Worm (Caenorhabditis elegans) whole organism, L4 larva: ENCODE measurements around the gene C50E10.1.

Experiments used
- D1046.2 ChIP-seq: fragments of 200-800 bp; sonication (Bioruptor generic); IDR thresholded peaks from 2 replicates; pipeline ENCODE4 v1.3.6; 2022; ENCODE audit warnings: missing genetic modification characterization, missing compliant biosample characterization
- F10B5.3 ChIP-seq: sonication (generic microtip); optimal IDR thresholded peaks from 2 replicates; lab custom pipeline; 2016; ENCODE audit warnings: mild to moderate bottlenecking, missing genetic modification characterization, missing compliant biosample characterization
- F26F4.8 ChIP-seq: fragments of 200-800 bp; sonication (Bioruptor generic); conservative IDR thresholded peaks from 2 replicates; pipeline ENCODE4 v1.3.6; 2022; ENCODE audit warnings: missing genetic modification characterization, missing compliant biosample characterization
- F49E8.2 ChIP-seq: sonication (generic microtip); optimal IDR thresholded peaks from 2 replicates; lab custom pipeline; 2016; ENCODE audit warnings: missing compliant biosample characterization, mild to moderate bottlenecking, missing genetic modification characterization, borderline replicate concordance
- R02D3.7 ChIP-seq: fragments of 150-350 bp; sonication (generic microtip); optimal IDR thresholded peaks from 3 replicates; lab custom pipeline; 2014; ENCODE audit warnings: missing biosample characterization, missing genetic modification characterization
- T20F7.1 ChIP-seq: fragments of 200-800 bp; sonication (Bioruptor generic); optimal IDR thresholded peaks from 2 replicates; lab custom pipeline; 2018; ENCODE audit warnings: mild to moderate bottlenecking, missing genetic modification characterization, missing compliant biosample characterization
- Y48G9A.11 ChIP-seq: fragments of 200-800 bp; sonication (Bioruptor generic); IDR thresholded peaks from 2 replicates; pipeline ENCODE4 v1.3.6; 2022; ENCODE audit warnings: missing genetic modification reagents, missing genetic modification characterization, missing compliant biosample characterization
- Y5F2A.4 ChIP-seq: fragments of 200-800 bp; sonication (Bioruptor generic); optimal IDR thresholded peaks from 2 replicates; lab custom pipeline; 2018; ENCODE audit warnings: mild to moderate bottlenecking, missing genetic modification characterization, missing compliant biosample characterization
- Y75B8A.6 ChIP-seq: fragments of 200-800 bp; sonication (Bioruptor generic); IDR thresholded peaks from 2 replicates; pipeline ENCODE4 v1.3.6; 2022; ENCODE audit warnings: missing genetic modification reagents, missing genetic modification characterization, missing compliant biosample characterization
- ZK337.2 ChIP-seq: fragments of 200-800 bp; sonication (Bioruptor generic); IDR thresholded peaks from 2 replicates; pipeline ENCODE4 v1.3.6; 2022; ENCODE audit warnings: missing genetic modification reagents, missing genetic modification characterization, missing compliant biosample characterization
- arid-1 ChIP-seq: fragments of 200-800 bp; sonication (Bioruptor generic); conservative IDR thresholded peaks from 2 replicates; pipeline ENCODE4 v1.3.6; 2022; ENCODE audit warnings: missing genetic modification reagents, missing genetic modification characterization, missing compliant biosample characterization
- ceh-20 ChIP-seq: fragments of 200-800 bp; sonication (Bioruptor generic); IDR thresholded peaks from 2 replicates; pipeline ENCODE4 v1.3.6; 2022; ENCODE audit warnings: missing genetic modification reagents, missing genetic modification characterization, missing compliant biosample characterization
- ceh-44 ChIP-seq: fragments of 200-800 bp; sonication (Bioruptor generic); IDR thresholded peaks from 2 replicates; pipeline ENCODE4 v1.3.6; 2022; ENCODE audit warnings: missing genetic modification reagents, missing genetic modification characterization, missing compliant biosample characterization
- cey-2 ChIP-seq: sonication (generic microtip); optimal IDR thresholded peaks from 3 replicates; lab custom pipeline; 2017; ENCODE audit warnings: missing genetic modification characterization, mild to moderate bottlenecking, missing compliant biosample characterization, antibody characterized with exemption, borderline replicate concordance; ENCODE audit not compliant: insufficient read depth
- daf-12 ChIP-seq: fragments of 150-350 bp; optimal IDR thresholded peaks from 2 replicates; lab custom pipeline; 2014; ENCODE audit warnings: missing biosample characterization, missing genetic modification reagents, missing genetic modification characterization
- daf-8 ChIP-seq: fragments of 200-800 bp; sonication (Bioruptor generic); IDR thresholded peaks from 2 replicates; pipeline ENCODE4 v1.3.6; 2022; ENCODE audit warnings: missing genetic modification characterization, missing compliant biosample characterization
- dmd-8 ChIP-seq: fragments of 200-800 bp; sonication (Bioruptor generic); IDR thresholded peaks from 2 replicates; pipeline ENCODE4 v1.3.6; 2022; ENCODE audit warnings: missing genetic modification characterization, missing compliant biosample characterization
- egl-43 ChIP-seq: fragments of 200-800 bp; sonication (Bioruptor generic); IDR thresholded peaks from 2 replicates; pipeline ENCODE4 v1.3.6; 2022; ENCODE audit warnings: missing genetic modification reagents, missing genetic modification characterization, missing compliant biosample characterization
- fkh-10 ChIP-seq: fragments of 150-350 bp; optimal IDR thresholded peaks from 2 replicates; lab custom pipeline; 2014; ENCODE audit warnings: missing biosample characterization, missing genetic modification reagents, missing genetic modification characterization
- hmg-1.1 ChIP-seq: fragments of 200-800 bp; sonication (Bioruptor generic); IDR thresholded peaks from 2 replicates; pipeline ENCODE4 v1.3.6; 2022; ENCODE audit warnings: missing genetic modification reagents, missing genetic modification characterization, missing compliant biosample characterization
- lin-13 ChIP-seq: fragments of 150-350 bp; optimal IDR thresholded peaks from 2 replicates; lab custom pipeline; 2014; ENCODE audit warnings: missing biosample characterization, missing genetic modification reagents, missing genetic modification characterization
- lin-29 ChIP-seq: fragments of 200-800 bp; sonication (Bioruptor generic); IDR thresholded peaks from 2 replicates; pipeline ENCODE4 v1.3.6; 2022; ENCODE audit warnings: missing genetic modification reagents, missing genetic modification characterization, missing compliant biosample characterization
- lin-38 ChIP-seq: fragments of 200-800 bp; sonication (Bioruptor generic); IDR thresholded peaks from 2 replicates; pipeline ENCODE4 v1.3.6; 2022; ENCODE audit warnings: missing genetic modification reagents, missing genetic modification characterization, missing compliant biosample characterization
- lir-3 ChIP-seq: sonication (generic microtip); optimal IDR thresholded peaks from 2 replicates; lab custom pipeline; 2016; ENCODE audit warnings: mild to moderate bottlenecking, missing genetic modification characterization, missing compliant biosample characterization
- mdl-1 ChIP-seq, 2 experiments: fragments of 150-350 bp in 1 of 2; sonication (generic microtip) in 1 of 2; optimal IDR thresholded peaks; 2 replicates each; lab custom pipeline; 2014 to 2017; ENCODE audit warnings: missing biosample characterization in 2 of 2, missing genetic modification characterization in 2 of 2
- mep-1 ChIP-seq: fragments of 150-350 bp; sonication (generic microtip); optimal IDR thresholded peaks from 3 replicates; lab custom pipeline; 2014; ENCODE audit warnings: missing biosample characterization, missing genetic modification characterization
- nhr-10 ChIP-seq: fragments of 150-350 bp; optimal IDR thresholded peaks from 2 replicates; lab custom pipeline; 2014; ENCODE audit warnings: missing biosample characterization, missing genetic modification characterization
- nhr-111 ChIP-seq: fragments of 200-800 bp; sonication (Bioruptor generic); optimal IDR thresholded peaks from 2 replicates; lab custom pipeline; 2018; ENCODE audit warnings: mild to moderate bottlenecking, missing genetic modification characterization, missing compliant biosample characterization
- nhr-48 ChIP-seq: sonication (generic microtip); optimal IDR thresholded peaks from 2 replicates; lab custom pipeline; 2016; ENCODE audit warnings: mild to moderate bottlenecking, missing genetic modification characterization, missing compliant biosample characterization
- nhr-76 ChIP-seq: fragments of 150-350 bp; optimal IDR thresholded peaks from 2 replicates; lab custom pipeline; 2014; ENCODE audit warnings: missing biosample characterization, missing genetic modification characterization
- php-3 ChIP-seq: fragments of 200-800 bp; sonication (Bioruptor generic); IDR thresholded peaks from 2 replicates; pipeline ENCODE4 v1.3.6; 2022; ENCODE audit warnings: missing genetic modification reagents, missing genetic modification characterization, missing compliant biosample characterization
- rbr-2 ChIP-seq: sonication (generic microtip); optimal IDR thresholded peaks from 2 replicates; lab custom pipeline; 2016; ENCODE audit warnings: missing genotype, missing genetic modification characterization, missing compliant biosample characterization
- set-16 ChIP-seq: fragments of 200-800 bp; sonication (Bioruptor generic); IDR thresholded peaks from 2 replicates; pipeline ENCODE4 v1.3.6; 2022; ENCODE audit warnings: missing genetic modification reagents, missing genetic modification characterization, missing compliant biosample characterization
- skn-1 ChIP-seq: fragments of 150-350 bp; optimal IDR thresholded peaks from 2 replicates; lab custom pipeline; 2014; ENCODE audit warnings: missing biosample characterization, missing genetic modification characterization
- snpc-4 ChIP-seq: fragments of 150-350 bp; optimal IDR thresholded peaks from 2 replicates; lab custom pipeline; 2014; ENCODE audit warnings: missing biosample characterization, missing genetic modification characterization
- spr-1 ChIP-seq: sonication (generic microtip); optimal IDR thresholded peaks from 2 replicates; lab custom pipeline; 2016; ENCODE audit warnings: mild to moderate bottlenecking, missing genetic modification characterization, missing compliant biosample characterization
- unc-130 ChIP-seq: sonication (generic microtip); optimal IDR thresholded peaks from 2 replicates; lab custom pipeline; 2016; ENCODE audit warnings: missing genetic modification reagents, missing genetic modification characterization, missing compliant biosample characterization
- unc-62 ChIP-seq, 3 experiments: fragments of 150-350 bp in 1 of 3; sonication (generic microtip); optimal IDR thresholded peaks in 2 of 3; peaks in 1 of 3; 1 replicate in 1 of 3; 2 replicates in 2 of 3; lab custom pipeline; 2014 to 2017; ENCODE audit warnings: missing biosample characterization in 3 of 3, missing genetic modification characterization in 3 of 3, missing genetic modification reagents in 3 of 3, missing genotype in 1 of 3
- vab-7 ChIP-seq: fragments of 200-800 bp; sonication (Bioruptor generic); IDR thresholded peaks from 2 replicates; pipeline ENCODE4 v1.3.6; 2022; ENCODE audit warnings: missing genetic modification reagents, missing genetic modification characterization, missing compliant biosample characterization
- zag-1 ChIP-seq: fragments of 150-350 bp; optimal IDR thresholded peaks from 2 replicates; lab custom pipeline; 2014; ENCODE audit warnings: missing biosample characterization, missing genetic modification characterization
- zip-11 ChIP-seq: fragments of 200-800 bp; sonication (Bioruptor generic); IDR thresholded peaks from 2 replicates; pipeline ENCODE4 v1.3.6; 2022; ENCODE audit warnings: missing genetic modification characterization, missing compliant biosample characterization
- ztf-11 ChIP-seq: fragments of 150-350 bp; optimal IDR thresholded peaks from 2 replicates; lab custom pipeline; 2014; ENCODE audit warnings: missing biosample characterization, missing genetic modification characterization

C50E10.1 gene

ce11 chrII:12296591-12296990 is 5.7 kb downstream of the C50E10.1 start:
- TF ChIP-seq ZK337.2 (GFP tag; lab: Robert Waterston, UW) (no peak), arid-1 (GFP tag; lab: Robert Waterston, UW) (no peak), vab-7 (GFP tag; lab: Robert Waterston, UW) (no peak), fkh-10 (GFP tag; lab: Kevin White, UChicago) (no peak), Y5F2A.4 (GFP tag; lab: Kevin White, UChicago) (no peak)

ce11 chrII:12289085-12289484 is 13.2 kb downstream of the C50E10.1 start, which contains the start of gene Y57A10A.31:
Y57A10A.31 (plus strand) TSS chrII:12289385.
- no peak for TF ChIP-seq nhr-48 (tag; lab: Kevin White, UChicago)
- TF ChIP-seq F49E8.2 (tag; lab: Kevin White, UChicago): no peak
- TF ChIP-seq unc-130: no peak
- TF ChIP-seq lir-3 (tag; lab: Kevin White, UChicago): no peak
- TF ChIP-seq daf-12 (tag; lab: Kevin White, UChicago): no peak
- no peak for TF ChIP-seq dmd-8 (GFP tag; lab: Robert Waterston, UW)
- TF ChIP-seq nhr-76 (tag; lab: Kevin White, UChicago): no peak
- TF ChIP-seq Y75B8A.6 (GFP tag; lab: Robert Waterston, UW): no peak
- TF ChIP-seq mep-1 (tag; lab: Kevin White, UChicago): no peak
- TF ChIP-seq Y48G9A.11 (GFP tag; lab: Robert Waterston, UW): no peak
- no peak for TF ChIP-seq php-3
- TF ChIP-seq lin-29: no peak
- no peak for TF ChIP-seq nhr-111 (GFP tag; lab: Kevin White, UChicago)
- no peak for TF ChIP-seq R02D3.7 (tag; lab: Kevin White, UChicago)
- no peak for TF ChIP-seq hmg-1.1
- no peak for TF ChIP-seq F26F4.8 (GFP tag; lab: Robert Waterston, UW)

- TF ChIP-seq nhr-10 (tag; lab: Kevin White, UChicago) (no peak), zag-1 (no peak), unc-130 (peak; percentile 15), Y48G9A.11 (GFP tag; lab: Robert Waterston, UW) (peak; percentile 84), spr-1 (tag; lab: Kevin White, UChicago) (no peak), unc-62 (GFP tag; optimal IDR thresholded peaks at IDR 0.05 in 1 of 2; lab: Kevin White, UChicago) (peak in 1 of 2 experiments; percentile 86), unc-62 (tag; optimal IDR thresholded peaks at IDR 0.05; lab: Kevin White, UChicago) (no peak), lin-38 (GFP tag; lab: Robert Waterston, UW) (peak; percentile 50)
Measured at ce11 chrII:12284045-12284444, 18.2 kb downstream of the C50E10.1 start.

DNA sequence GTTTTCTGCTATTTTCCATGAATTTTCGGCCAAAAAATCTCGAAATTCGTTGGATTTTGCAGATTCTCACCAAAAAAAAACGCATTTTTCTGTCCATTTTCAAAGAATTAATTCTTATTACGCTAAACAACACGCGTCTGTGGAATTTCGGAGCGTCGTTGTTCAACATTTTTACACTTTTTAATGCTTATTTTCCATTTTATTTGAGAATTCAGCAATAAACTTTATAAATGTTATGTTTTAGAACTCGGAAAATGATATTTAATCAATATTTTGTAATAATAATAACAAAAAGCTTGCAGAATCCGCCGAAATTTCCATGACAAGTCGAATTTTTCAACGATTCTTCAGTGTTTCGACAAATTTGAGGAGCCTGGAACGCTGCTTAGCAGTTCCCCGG is 21.9 kb downstream of the C50E10.1 start, which contains the start of gene ife-5:
TSS of gene ife-5 (plus strand) at position 301 of the 400 bp plus-strand sequence.
- TF ChIP-seq T20F7.1: peak; percentile 10
- no peak for TF ChIP-seq ztf-11 (tag; lab: Kevin White, UChicago)
- TF ChIP-seq Y48G9A.11 (GFP tag; lab: Robert Waterston, UW): peak; percentile 38; the same call in 1 of the 2 replicates

- TF ChIP-seq Y48G9A.11 (GFP tag; lab: Robert Waterston, UW) (peak; percentile 77), T20F7.1 (peak; percentile 93), F10B5.3 (tag; lab: Kevin White, UChicago) (no peak)
Measured at ce11 chrII:12279259-12279658, 23.0 kb downstream of the C50E10.1 start, which contains the start of the genes tric-1B.2 and Y57A10A.29. tric-1B.2 (minus strand) TSS chrII:12279387. Y57A10A.29 (plus strand) TSS chrII:12279561.

DNA sequence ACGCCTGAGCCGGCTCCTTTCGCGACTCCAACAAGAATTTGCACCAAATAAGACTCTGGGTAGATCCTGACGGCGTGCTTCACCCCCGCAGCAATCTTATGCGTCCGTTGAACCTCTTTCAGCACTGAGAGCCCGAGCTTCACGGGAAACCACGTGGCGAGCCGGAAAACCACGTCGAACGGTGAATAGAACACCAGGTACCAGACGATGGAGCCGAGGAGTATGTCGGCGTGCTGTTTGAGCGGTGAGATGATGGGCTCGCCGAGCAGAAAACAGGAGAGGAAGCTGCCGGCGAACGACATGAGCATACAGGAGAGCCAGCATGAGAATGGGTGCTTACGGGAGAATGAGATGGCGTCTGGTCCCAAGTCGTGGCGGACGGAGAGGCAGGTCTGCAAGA is 23.7 kb downstream of the C50E10.1 start:
- TF ChIP-seq skn-1 (tag; lab: Kevin White, UChicago) (no peak), daf-8 (GFP tag; lab: Robert Waterston, UW) (no peak), mdl-1 (tag; optimal IDR thresholded peaks at IDR 0.05; lab: Kevin White, UChicago) (no peak), snpc-4 (tag; lab: Kevin White, UChicago) (no peak), set-16 (GFP tag; lab: Robert Waterston, UW) (peak; percentile 77), egl-43 (GFP tag; lab: Robert Waterston, UW) (no peak), cey-2 (tag; lab: Kevin White, UChicago) (no peak), ceh-20 (no peak), D1046.2 (GFP tag; lab: Robert Waterston, UW) (0 out of 2 replicates have a peak, but pooled peaks have one; percentile 22), nhr-111 (GFP tag; lab: Kevin White, UChicago) (no peak), lin-13 (GFP tag; lab: Kevin White, UChicago) (no peak), rbr-2 (tag; lab: Kevin White, UChicago) (no peak), ceh-44 (GFP tag; lab: Robert Waterston, UW) (no peak), zip-11 (GFP tag; lab: Robert Waterston, UW) (no peak)
